Fruit fly (Drosophila melanogaster): ENCODE measurements around the gene squ.
A peak's percentile ranks its signal among the peaks of the same experiment; 100 is the strongest.

squ gene

DNA sequence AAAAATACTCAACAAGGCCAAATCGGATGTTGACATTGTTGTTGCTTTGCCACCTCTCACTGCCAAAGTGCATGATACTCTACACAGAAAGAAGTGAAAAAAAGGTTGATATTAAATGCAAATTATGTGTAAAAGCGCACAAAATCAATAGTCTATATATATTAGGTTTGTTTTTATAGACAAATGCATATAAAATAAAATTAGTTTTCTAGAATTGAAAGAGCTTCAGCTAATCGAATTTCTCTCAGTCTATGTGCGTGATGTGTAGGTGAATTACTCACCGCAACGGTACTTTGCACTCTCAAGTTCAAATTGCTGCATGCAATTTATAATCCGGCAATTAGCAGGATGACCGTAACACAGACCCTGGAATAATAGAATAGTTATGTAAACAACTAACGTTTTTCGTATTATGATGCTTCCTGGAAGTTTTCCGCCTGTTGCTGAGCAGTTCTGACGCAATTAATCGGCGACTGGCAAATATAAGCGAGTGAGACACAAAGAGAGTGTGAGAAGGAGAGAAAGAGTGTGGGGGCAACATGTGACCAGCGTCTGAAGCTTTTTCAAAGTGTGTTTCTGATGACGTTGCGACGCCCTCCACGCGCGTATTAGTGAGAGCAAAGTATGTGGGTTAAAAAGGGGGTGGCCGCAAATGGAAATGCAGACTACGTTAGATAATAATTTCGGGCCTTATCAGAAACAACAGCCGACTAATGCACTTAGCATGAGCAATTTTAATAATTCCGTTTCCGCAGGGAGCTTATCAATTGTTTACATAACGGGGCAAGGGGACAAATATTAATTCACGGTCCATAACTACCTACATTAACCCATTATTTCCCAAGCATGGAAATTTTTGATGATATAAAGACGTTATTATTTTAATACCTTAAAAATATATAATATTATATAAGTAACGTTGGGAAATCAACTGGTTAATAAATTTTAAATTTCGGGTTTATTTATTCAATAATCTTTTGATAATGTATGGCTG, 41.1 kb downstream of the squ start (continued):
- TF ChIP-seq CG14860 (GFP tag; IDR thresholded peaks at IDR 0.05; ENCODE audit: partially characterized antibody): no peak
- peak; percentile 66 for TF ChIP-seq maf-S (GFP tag; optimal IDR thresholded peaks at IDR 0.05)
- TF ChIP-seq CG16815 (GFP tag; optimal IDR thresholded peaks at IDR 0.05): peak; percentile 51
- TF ChIP-seq dpn (GFP tag; optimal IDR thresholded peaks at IDR 0.05): peak; percentile 69 to 87
- TF ChIP-seq CG8478 (optimal IDR thresholded peaks at IDR 0.05): no peak
- TF ChIP-seq unc-4 (GFP tag; IDR thresholded peaks at IDR 0.05; ENCODE audit: partially characterized antibody): no peak
- TF ChIP-seq bcd (GFP tag; optimal IDR thresholded peaks at IDR 0.05): peak; percentile 90
- peak; percentile 94 for TF ChIP-seq corto (GFP tag; optimal IDR thresholded peaks at IDR 0.05)
- peak; percentile 69 for TF ChIP-seq BtbVII (GFP tag; optimal IDR thresholded peaks at IDR 0.05)
- TF ChIP-seq zfh1 (GFP tag; IDR thresholded peaks at IDR 0.05): peak; percentile 97
- TF ChIP-seq H15 (GFP tag; IDR thresholded peaks at IDR 0.05): peak; percentile 94
- TF ChIP-seq bigmax (GFP tag; optimal IDR thresholded peaks at IDR 0.05): no peak
- TF ChIP-seq CG10462 (GFP tag; optimal IDR thresholded peaks at IDR 0.05): peak; percentile 86
- peak; percentile 79 for TF ChIP-seq CG12155 (GFP tag; optimal IDR thresholded peaks at IDR 0.05)
- peak; percentile 91 for TF ChIP-seq Rx (GFP tag; IDR thresholded peaks at IDR 0.05)
- TF ChIP-seq ttk (GFP tag; IDR thresholded peaks at IDR 0.05): peak; percentile 94
- TF ChIP-seq CG33213 (GFP tag; optimal IDR thresholded peaks at IDR 0.05): peak; percentile 60
- TF ChIP-seq ase (GFP tag; IDR thresholded peaks at IDR 0.05): peak; percentile 95
- peak; percentile 93 for TF ChIP-seq CG1233 (GFP tag; optimal IDR thresholded peaks at IDR 0.05)
- peak; percentile 82 for TF ChIP-seq CG6683 (GFP tag; optimal IDR thresholded peaks at IDR 0.05)
- TF ChIP-seq CG6689 (GFP tag; IDR thresholded peaks at IDR 0.05): peak; percentile 96
- TF ChIP-seq NfI (GFP tag; optimal IDR thresholded peaks at IDR 0.05): peak; percentile 81
- peak; percentile 61 for TF ChIP-seq psq (GFP tag; optimal IDR thresholded peaks at IDR 0.05)
- peak; percentile 91 for TF ChIP-seq sisA (GFP tag; IDR thresholded peaks at IDR 0.05)
- TF ChIP-seq CG6272 (GFP tag; IDR thresholded peaks at IDR 0.05): peak; percentile 92
- TF ChIP-seq HHEX (GFP tag; optimal IDR thresholded peaks at IDR 0.05): peak; percentile 93
- TF ChIP-seq CG9727 (GFP tag; optimal IDR thresholded peaks at IDR 0.05): peak; percentile 97
- no peak; the same call in 1 of the 2 replicates for TF ChIP-seq Doc2 (GFP tag; IDR thresholded peaks at IDR 0.05)
- TF ChIP-seq CG6175 (GFP tag; IDR thresholded peaks at IDR 0.05): peak; percentile 85
- peak; percentile 93 for TF ChIP-seq CG4820 (GFP tag; optimal IDR thresholded peaks at IDR 0.05)
- no peak for TF ChIP-seq yki (optimal IDR thresholded peaks at IDR 0.05)
- TF ChIP-seq CG15514 (GFP tag; optimal IDR thresholded peaks at IDR 0.05): peak; percentile 79
- peak; percentile 94 for TF ChIP-seq phol (tag; optimal IDR thresholded peaks at IDR 0.05)
- peak; percentile 94 for TF ChIP-seq Fer3 (tag; optimal IDR thresholded peaks at IDR 0.05)
- peak; percentile 46 for TF ChIP-seq CG31365 (tag; optimal IDR thresholded peaks at IDR 0.05)
- TF ChIP-seq rib (GFP tag; IDR thresholded peaks at IDR 0.05): peak; percentile 86
- TF ChIP-seq sens (GFP tag): peak; percentile 98
- TF ChIP-seq Max (GFP tag; optimal IDR thresholded peaks at IDR 0.05): peak; percentile 92
- TF ChIP-seq ewg (GFP tag; optimal IDR thresholded peaks at IDR 0.05): peak; percentile 83
- no peak for TF ChIP-seq Tbp (GFP tag; optimal IDR thresholded peaks at IDR 0.05)
- TF ChIP-seq z (GFP tag; IDR thresholded peaks at IDR 0.05): peak; percentile 62
- TF ChIP-seq CG10147 (GFP tag; optimal IDR thresholded peaks at IDR 0.05): peak; percentile 86
- peak; percentile 85 for TF ChIP-seq CG7372 (GFP tag; IDR thresholded peaks at IDR 0.05)
- TF ChIP-seq gfzf (GFP tag; optimal IDR thresholded peaks at IDR 0.05): no peak
- TF ChIP-seq CG2712 (tag; optimal IDR thresholded peaks at IDR 0.05): peak; percentile 97
- TF ChIP-seq Stat92E (GFP tag; optimal IDR thresholded peaks at IDR 0.05): peak in 1 of 3 experiments; percentile 79
- peak; percentile 90 for TF ChIP-seq CG10979 (tag; optimal IDR thresholded peaks at IDR 0.05)
- TF ChIP-seq gsb-n (tag; optimal IDR thresholded peaks at IDR 0.05): peak; percentile 88
- TF ChIP-seq slou (GFP tag; optimal IDR thresholded peaks at IDR 0.05): peak; percentile 87

Measured in whole organism, embryonic.